Worm (Caenorhabditis elegans): Measurements from ENCODE around the gene gba-4.

- TF ChIP-seq ets-4 (GFP tag; optimal IDR thresholded peaks at IDR 0.05), result no peak
- no peak for TF ChIP-seq repo-1 (tag; optimal IDR thresholded peaks at IDR 0.05)
- no peak for TF ChIP-seq hrde-1 (tag; optimal IDR thresholded peaks at IDR 0.05; ENCODE audit: borderline replicate concordance)
- no peak for TF ChIP-seq pbrm-1 (GFP tag; IDR thresholded peaks at IDR 0.05)
- TF ChIP-seq nhr-27 (tag; optimal IDR thresholded peaks at IDR 0.05), result no peak
- no peak for TF ChIP-seq bed-2 (GFP tag; IDR thresholded peaks at IDR 0.05)
- no peak for TF ChIP-seq unc-62 (GFP tag; optimal IDR thresholded peaks at IDR 0.05)
- no peak for TF ChIP-seq snpc-4 (GFP tag; optimal IDR thresholded peaks at IDR 0.05)
- TF ChIP-seq snpc-4 (tag; optimal IDR thresholded peaks at IDR 0.05), result no peak
These were observed 26.4 kb upstream of the gba-4 start, which contains the start of gene elo-5 for ce11 chrIV:5377062-5377461.

All from whole organism, young adult.